Fruit fly (Drosophila melanogaster) whole organism, wandering third instar larva: ENCODE results near the gene CG10747.
A peak's percentile ranks its signal among the peaks of the same experiment; 100 is the strongest.

Experiments used
- Abd-B ChIP-seq: fragments of >200 bp; optimal IDR thresholded peaks from 2 replicates; lab custom pipeline; 2017; ENCODE audit warnings: missing biosample characterization, missing genetic modification characterization
- CG32264 ChIP-seq: fragments of 200-800 bp; sonication (Bioruptor generic); optimal IDR thresholded peaks from 2 replicates; lab custom pipeline; 2016; ENCODE audit warnings: missing biosample characterization, missing genetic modification characterization
- CG9705 ChIP-seq: fragments of 200-800 bp; sonication (Bioruptor generic); optimal IDR thresholded peaks from 2 replicates; lab custom pipeline; 2018; ENCODE audit warnings: missing biosample characterization, mild to moderate bottlenecking, missing genetic modification characterization
- CrebA ChIP-seq: fragments of 200-800 bp; sonication (Bioruptor generic); optimal IDR thresholded peaks from 2 replicates; lab custom pipeline; 2016; ENCODE audit warnings: missing biosample characterization, mild to moderate bottlenecking, missing genetic modification characterization, borderline replicate concordance
- Dfd ChIP-seq: fragments of >200 bp; optimal IDR thresholded peaks from 2 replicates; lab custom pipeline; 2017; ENCODE audit warnings: missing biosample characterization, missing genetic modification characterization
- Dif ChIP-seq: fragments of 200-275, 200-300 bp; sonication (Bioruptor generic); optimal IDR thresholded peaks from 2 replicates; lab custom pipeline; 2018; ENCODE audit warnings: missing biosample characterization, missing genetic modification characterization; ENCODE audit not compliant: partially characterized antibody
- HLH106 ChIP-seq: fragments of 200-800 bp; optimal IDR thresholded peaks from 3 replicates; lab custom pipeline; 2019; ENCODE audit warnings: missing biosample characterization, mild to moderate bottlenecking, missing genetic modification characterization, moderate library complexity
- Hnf4 ChIP-seq: fragments of 200-800 bp; sonication (Bioruptor generic); optimal IDR thresholded peaks from 2 replicates; lab custom pipeline; 2016; ENCODE audit warnings: missing biosample characterization, mild to moderate bottlenecking, missing genetic modification characterization
- Hr83 ChIP-seq: fragments of 200-300 bp; sonication (Bioruptor generic); optimal IDR thresholded peaks from 2 replicates; lab custom pipeline; 2016; ENCODE audit warnings: missing biosample characterization, mild to moderate bottlenecking, missing genetic modification characterization, moderate library complexity; ENCODE audit not compliant: poor library complexity, severe bottlenecking
- Jra ChIP-seq: sonication (Bioruptor generic); optimal IDR thresholded peaks from 2 replicates; lab custom pipeline; 2016; ENCODE audit warnings: missing biosample characterization, missing genetic modification characterization
- Mio ChIP-seq: sonication (Bioruptor generic); optimal IDR thresholded peaks from 2 replicates; lab custom pipeline; 2016; ENCODE audit warnings: missing biosample characterization, missing genetic modification characterization
- Myc ChIP-seq: fragments of >200 bp; optimal IDR thresholded peaks from 2 replicates; lab custom pipeline; 2017
- N ChIP-seq: fragments of >200 bp; optimal IDR thresholded peaks from 2 replicates; lab custom pipeline; 2018; ENCODE audit warnings: missing biosample characterization, missing external identifiers, missing genetic modification characterization
- OdsH ChIP-seq: fragments of 200-800 bp; sonication (Bioruptor generic); optimal IDR thresholded peaks from 2 replicates; lab custom pipeline; 2016; ENCODE audit warnings: missing biosample characterization, mild to moderate bottlenecking, missing genetic modification characterization
- Rel ChIP-seq, 2 experiments: fragments of 200-800 bp; sonication (Bioruptor generic) in 1 of 2; optimal IDR thresholded peaks; 2 replicates in 1 of 2; 3 replicates in 1 of 2; lab custom pipeline; 2016 to 2019; ENCODE audit warnings: mild to moderate bottlenecking in 2 of 2, missing biosample characterization in 2 of 2, missing genetic modification characterization in 2 of 2, moderate library complexity in 1 of 2
- Sp1 ChIP-seq: fragments of 200-800 bp; sonication (Bioruptor generic); optimal IDR thresholded peaks from 3 replicates; lab custom pipeline; 2019; ENCODE audit warnings: missing biosample characterization, mild to moderate bottlenecking, missing genetic modification characterization, moderate library complexity
- Vsx2 ChIP-seq: fragments of 200-300, 225-300 bp; sonication (Bioruptor generic); optimal IDR thresholded peaks from 2 replicates; lab custom pipeline; 2018; ENCODE audit warnings: missing biosample characterization, missing genetic modification characterization; ENCODE audit not compliant: partially characterized antibody
- br ChIP-seq: fragments of 200-800 bp; sonication (Bioruptor generic); optimal IDR thresholded peaks from 2 replicates; lab custom pipeline; 2016; ENCODE audit warnings: missing biosample characterization, missing genetic modification characterization
- brk ChIP-seq: fragments of 200-800 bp; sonication (Bioruptor generic); optimal IDR thresholded peaks from 2 replicates; lab custom pipeline; 2016; ENCODE audit warnings: missing biosample characterization, mild to moderate bottlenecking, missing genetic modification characterization
- dl ChIP-seq, 2 experiments: fragments of 175-275, 200-275 bp in 1 of 2; fragments of 200-275 bp in 1 of 2; sonication (Bioruptor generic); optimal IDR thresholded peaks; lab custom pipeline; 2018; ENCODE audit warnings: mild to moderate bottlenecking in 2 of 2, missing biosample characterization in 2 of 2, missing genetic modification characterization in 2 of 2, moderate library complexity in 2 of 2; ENCODE audit not compliant: partially characterized antibody in 2 of 2, insufficient read depth in 1 of 2
- dmrt93B ChIP-seq: fragments of 200-800 bp; sonication (Bioruptor generic); optimal IDR thresholded peaks from 2 replicates; lab custom pipeline; 2018; ENCODE audit warnings: missing biosample characterization, mild to moderate bottlenecking, missing genetic modification characterization
- dsf ChIP-seq: sonication (Bioruptor generic); optimal IDR thresholded peaks from 2 replicates; lab custom pipeline; 2016; ENCODE audit warnings: missing biosample characterization, missing genetic modification characterization, borderline replicate concordance
- ey ChIP-seq: fragments of 200-800 bp; sonication (Bioruptor generic); optimal IDR thresholded peaks from 2 replicates; lab custom pipeline; 2016; ENCODE audit warnings: missing biosample characterization, missing genetic modification characterization
- foxo ChIP-seq, 2 experiments: fragments of 200-800 bp; sonication (Bioruptor generic); optimal IDR thresholded peaks; 2 replicates in 1 of 2; 3 replicates in 1 of 2; lab custom pipeline; 2016 to 2017; ENCODE audit warnings: missing biosample characterization in 2 of 2, missing genetic modification characterization in 2 of 2
- fru ChIP-seq: fragments of 200-800 bp; sonication (Bioruptor generic); optimal IDR thresholded peaks from 3 replicates; lab custom pipeline; 2016; ENCODE audit warnings: missing biosample characterization, mild to moderate bottlenecking, missing genetic modification characterization
- h ChIP-seq: fragments of 200-800 bp; sonication (Bioruptor generic); optimal IDR thresholded peaks from 3 replicates; lab custom pipeline; 2016; ENCODE audit warnings: missing biosample characterization, mild to moderate bottlenecking, missing genetic modification characterization
- jim ChIP-seq: fragments of 175-275, 200-325 bp; sonication (Bioruptor generic); optimal IDR thresholded peaks from 2 replicates; lab custom pipeline; 2016; ENCODE audit warnings: missing biosample characterization, mild to moderate bottlenecking, missing genetic modification characterization
- lola ChIP-seq: fragments of >200 bp; optimal IDR thresholded peaks from 2 replicates; lab custom pipeline; 2017; ENCODE audit warnings: missing biosample characterization, missing genetic modification characterization
- pan ChIP-seq: fragments of >200 bp; optimal IDR thresholded peaks from 2 replicates; lab custom pipeline; 2017
- psq ChIP-seq: fragments of 200-800 bp; sonication (Bioruptor generic); optimal IDR thresholded peaks from 3 replicates; lab custom pipeline; 2017; ENCODE audit warnings: missing biosample characterization, mild to moderate bottlenecking, missing genetic modification characterization, moderate library complexity
- rgr ChIP-seq: fragments of 200-800 bp; sonication (Bioruptor generic); optimal IDR thresholded peaks from 3 replicates; lab custom pipeline; 2016; ENCODE audit warnings: missing biosample characterization, mild to moderate bottlenecking, missing genetic modification characterization
- sage ChIP-seq: fragments of 200-800 bp; sonication (Bioruptor generic); optimal IDR thresholded peaks from 2 replicates; lab custom pipeline; 2016; ENCODE audit warnings: missing biosample characterization, mild to moderate bottlenecking, missing genetic modification characterization
- sv ChIP-seq: fragments of 200-800 bp; sonication (Bioruptor generic); optimal IDR thresholded peaks from 3 replicates; lab custom pipeline; 2016; ENCODE audit warnings: missing biosample characterization, missing genetic modification characterization
- tai ChIP-seq: sonication (Bioruptor generic); optimal IDR thresholded peaks from 2 replicates; lab custom pipeline; 2016; ENCODE audit warnings: missing biosample characterization, missing genetic modification characterization
- woc ChIP-seq: sonication (Bioruptor generic); optimal IDR thresholded peaks from 2 replicates; lab custom pipeline; 2016; ENCODE audit warnings: missing biosample characterization, mild to moderate bottlenecking, missing genetic modification characterization

CG10747 gene

DNA sequence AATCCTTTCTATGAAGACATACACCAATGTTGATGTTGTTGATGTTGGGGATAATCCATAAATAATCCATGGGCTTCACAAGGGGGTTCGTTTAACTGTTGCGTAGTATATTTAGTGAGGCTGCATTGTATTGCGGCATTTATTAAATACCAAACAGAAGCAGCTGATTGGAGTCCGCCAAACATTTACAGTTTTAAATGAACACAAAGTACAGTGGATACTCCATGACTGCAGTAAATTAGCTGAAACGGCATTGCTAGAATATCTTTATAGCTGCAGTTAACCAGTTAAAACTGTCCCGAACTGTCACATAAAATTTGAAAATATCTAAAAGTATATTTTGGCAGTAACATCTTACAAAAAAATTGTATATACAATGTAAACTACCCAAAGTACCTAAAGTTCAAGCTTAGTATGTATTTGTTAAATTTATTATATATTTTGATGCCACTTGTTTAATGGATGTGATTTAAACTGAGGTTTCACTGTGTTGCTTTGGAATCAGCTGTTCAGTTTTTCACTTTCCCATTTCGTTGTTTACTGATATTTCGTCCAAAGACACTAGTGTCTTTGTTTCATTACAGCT, at the start of gene CG10747, which contains the start of gene Pyroxd1:
Gene CG10747, minus strand, starts transcription at position 255 of the 586 bp plus-strand sequence.
Gene Pyroxd1, plus strand, starts transcription at position 342 of the 586 bp plus-strand sequence.
- TF ChIP-seq dsf (GFP tag; lab: Kevin White, UChicago) = peak; percentile 93
- peak; percentile 94 for TF ChIP-seq CG32264 (GFP tag; lab: Kevin White, UChicago)
- peak; percentile 98 for TF ChIP-seq rgr (GFP tag; lab: Kevin White, UChicago)
- peak; percentile 76 for TF ChIP-seq Mio (GFP tag; lab: Kevin White, UChicago)
- TF ChIP-seq Jra (GFP tag; lab: Kevin White, UChicago) = peak; percentile 96
- TF ChIP-seq Hnf4 (GFP tag; lab: Kevin White, UChicago) = peak; percentile 97
- TF ChIP-seq Dif (GFP tag; lab: Kevin White, UChicago) = no peak
- no peak for TF ChIP-seq pan
- TF ChIP-seq Sp1 (GFP tag; lab: Kevin White, UChicago) = peak; percentile 99
- no peak for TF ChIP-seq Abd-B (GFP tag; lab: Kevin White, UChicago)
- TF ChIP-seq jim = peak; percentile 63
- TF ChIP-seq Hr83 (GFP tag; lab: Kevin White, UChicago) = peak; percentile 81
- TF ChIP-seq sv (GFP tag; lab: Kevin White, UChicago) = peak; percentile 98
- no peak for TF ChIP-seq dl (GFP tag; optimal IDR thresholded peaks at IDR 0.05; lab: Kevin White, UChicago; ENCODE audit: insufficient read depth in 1 of 2, partially characterized antibody in 2 of 2)
- peak; percentile 98 for TF ChIP-seq woc
- TF ChIP-seq CG9705 (GFP tag; lab: Kevin White, UChicago) = peak; percentile 97
- no peak for TF ChIP-seq tai (GFP tag; lab: Kevin White, UChicago)
- TF ChIP-seq Rel (GFP tag; optimal IDR thresholded peaks at IDR 0.05; lab: Kevin White, UChicago) = peak; percentile 92
- peak; percentile 90 for TF ChIP-seq Rel (tag; optimal IDR thresholded peaks at IDR 0.05; lab: Kevin White, UChicago)
- TF ChIP-seq psq (GFP tag; lab: Kevin White, UChicago) = peak; percentile 95
- no peak for TF ChIP-seq Vsx2
- peak; percentile 98 for TF ChIP-seq ey (GFP tag; lab: Kevin White, UChicago)
- peak; percentile 98 for TF ChIP-seq fru (GFP tag; lab: Kevin White, UChicago)
- peak; percentile 98 for TF ChIP-seq OdsH (GFP tag; lab: Kevin White, UChicago)
- TF ChIP-seq foxo (GFP tag; optimal IDR thresholded peaks at IDR 0.05; lab: Kevin White, UChicago) = peak; percentile 89 to 99
- TF ChIP-seq dmrt93B (GFP tag; lab: Kevin White, UChicago) = peak; percentile 98
- peak; percentile 99 for TF ChIP-seq h (GFP tag; lab: Kevin White, UChicago)
- TF ChIP-seq br = peak; percentile 98
- peak; percentile 97 for TF ChIP-seq sage (GFP tag; lab: Kevin White, UChicago)
- no peak for TF ChIP-seq lola
- TF ChIP-seq HLH106 (tag; lab: Kevin White, UChicago) = peak; percentile 99
- TF ChIP-seq Dfd = peak; percentile 96

DNA sequence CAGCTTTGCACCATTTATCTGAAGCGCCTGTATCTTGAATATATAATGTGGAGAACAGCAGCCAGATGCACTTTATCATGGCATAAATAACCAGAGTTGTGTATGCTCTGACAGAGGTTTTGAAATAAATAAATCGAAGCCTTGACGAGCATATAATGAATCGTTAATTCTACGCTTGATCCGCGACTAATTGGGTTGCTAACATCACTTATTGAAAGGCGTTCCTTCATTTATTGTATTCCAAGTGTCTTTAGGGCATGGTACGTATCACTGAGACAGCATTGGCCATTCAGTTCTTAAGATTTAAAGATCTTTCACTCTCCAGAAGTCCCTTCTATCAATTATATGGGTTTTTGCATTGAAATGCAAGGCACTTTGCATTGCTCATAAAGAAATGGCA, 43.7 kb upstream of the CG10747 start, which contains the start of gene CG10651:
Gene CG10651, minus strand, starts transcription at position 101 of the 400 bp plus-strand sequence.
- TF ChIP-seq Abd-B (GFP tag; lab: Kevin White, UChicago) (no peak), pan (no peak), rgr (GFP tag; lab: Kevin White, UChicago) (no peak)

DNA sequence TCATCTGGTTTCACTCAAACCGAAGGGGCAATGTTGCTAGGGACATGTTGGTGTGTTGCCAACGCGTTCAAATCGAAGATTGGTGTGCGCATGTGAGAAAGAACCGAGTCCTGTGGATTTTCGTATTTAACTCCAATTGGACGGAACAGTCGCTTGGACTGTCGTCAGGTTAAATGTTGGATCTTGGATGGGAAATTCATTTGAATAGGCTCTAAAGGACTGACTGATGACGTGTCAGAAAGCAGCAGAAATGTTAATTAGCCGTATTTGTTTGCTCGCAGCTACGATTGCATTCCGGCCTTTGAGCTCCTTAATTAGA, 30.0 kb upstream of the CG10747 start:
- TF ChIP-seq Mio (GFP tag; lab: Kevin White, UChicago) = no peak
- TF ChIP-seq foxo (GFP tag; optimal IDR thresholded peaks at IDR 0.05; lab: Kevin White, UChicago) = no peak
- TF ChIP-seq OdsH (GFP tag; lab: Kevin White, UChicago) = no peak
- no peak for TF ChIP-seq CrebA (GFP tag; lab: Kevin White, UChicago)
- no peak for TF ChIP-seq Dif (GFP tag; lab: Kevin White, UChicago)
- TF ChIP-seq Vsx2 = no peak
- no peak for TF ChIP-seq rgr (GFP tag; lab: Kevin White, UChicago)
- no peak for TF ChIP-seq Hnf4 (GFP tag; lab: Kevin White, UChicago)
- TF ChIP-seq sv (GFP tag; lab: Kevin White, UChicago) = no peak
- no peak for TF ChIP-seq brk
- no peak for TF ChIP-seq jim
- TF ChIP-seq psq (GFP tag; lab: Kevin White, UChicago) = no peak
- TF ChIP-seq ey (GFP tag; lab: Kevin White, UChicago) = no peak
- TF ChIP-seq Dfd = no peak
- TF ChIP-seq pan = no peak
- TF ChIP-seq lola = no peak
- no peak for TF ChIP-seq Myc (lab: Kevin White, UChicago)
- TF ChIP-seq CG9705 (GFP tag; lab: Kevin White, UChicago) = no peak
- TF ChIP-seq N (GFP tag; lab: Kevin White, UChicago) = no peak
